Worm (Caenorhabditis elegans): ENCODE data around the gene srw-102.
A peak's percentile ranks its signal among the peaks of the same experiment; 100 is the strongest.

DNA sequence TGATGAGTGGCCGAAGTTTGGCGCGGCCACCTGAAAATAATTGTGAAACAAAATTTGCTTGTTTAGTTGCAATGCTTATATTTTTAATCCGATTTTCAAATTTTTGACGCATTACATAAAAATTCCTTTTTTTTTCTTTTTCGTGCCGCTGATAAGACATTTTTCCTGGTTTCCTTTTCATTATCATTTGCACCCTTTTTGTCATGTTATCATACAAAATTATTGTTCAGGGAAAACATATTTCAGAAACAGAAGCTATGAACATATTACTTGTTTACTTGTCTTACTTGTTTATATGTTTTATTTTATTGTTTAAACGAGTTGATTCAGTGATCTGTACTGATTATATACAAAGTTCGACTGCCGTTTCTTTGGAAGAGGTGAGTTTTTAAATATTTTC, 40.7 kb downstream of the srw-102 start, which contains the start of gene clec-205:
- TF ChIP-seq efl-1 (optimal IDR thresholded peaks at IDR 0.05) = no peak
- TF ChIP-seq efl-1 (GFP tag; optimal IDR thresholded peaks at IDR 0.05 in 1 of 2) = peak in 1 of 2 experiments; percentile 84
- no peak for TF ChIP-seq fos-1 (tag; optimal IDR thresholded peaks at IDR 0.05)
- no peak for TF ChIP-seq nhr-12 (tag; optimal IDR thresholded peaks at IDR 0.05)
- no peak for TF ChIP-seq unc-86 (tag; optimal IDR thresholded peaks at IDR 0.05)
